Fruit fly (Drosophila melanogaster) whole organism, embryonic: Measurements from ENCODE around the gene CG5445.

Source experiments
- Abd-B ChIP-seq: fragments of 200-800 bp; sonication (Bioruptor generic); optimal IDR thresholded peaks from 2 replicates; lab custom pipeline; 2018; ENCODE audit warnings: missing biosample characterization, mild to moderate bottlenecking, missing genetic modification characterization, moderate library complexity
- CG1024 ChIP-seq: fragments of 200-800 bp; sonication (Bioruptor generic); IDR thresholded peaks from 2 replicates; pipeline ENCODE4 v1.3.6; 2022; ENCODE audit warnings: missing biosample characterization, missing genetic modification characterization
- CG11093 ChIP-seq: fragments of 200-800 bp; sonication (Bioruptor generic); IDR thresholded peaks from 3 replicates; pipeline ENCODE4 v1.3.6; 2022; ENCODE audit warnings: missing biosample characterization, missing genetic modification characterization
- CG11695 ChIP-seq: fragments of 200-800 bp; sonication (Bioruptor generic); IDR thresholded peaks from 3 replicates; pipeline ENCODE4 v1.3.6; 2022; ENCODE audit warnings: missing biosample characterization, missing genetic modification characterization
- CG12299 ChIP-seq: fragments of 200-800 bp; sonication (Bioruptor generic); optimal IDR thresholded peaks from 2 replicates; lab custom pipeline; 2018; ENCODE audit warnings: missing biosample characterization, mild to moderate bottlenecking, missing genetic modification characterization
- CG13123 ChIP-seq: fragments of 200-800 bp; sonication (Bioruptor generic); optimal IDR thresholded peaks from 2 replicates; lab custom pipeline; 2016; ENCODE audit warnings: missing biosample characterization, missing genetic modification characterization
- CG13624 ChIP-seq: fragments of 200-800 bp; sonication (Bioruptor generic); optimal IDR thresholded peaks from 2 replicates; lab custom pipeline; 2016; ENCODE audit warnings: missing biosample characterization, missing genetic modification characterization
- CG1647 ChIP-seq: fragments of 200-800 bp; sonication (Bioruptor generic); optimal IDR thresholded peaks from 3 replicates; lab custom pipeline; 2016; ENCODE audit warnings: missing biosample characterization, missing genetic modification characterization
- CG17802 ChIP-seq: fragments of 200-800 bp; sonication (Bioruptor generic); optimal IDR thresholded peaks from 2 replicates; lab custom pipeline; 2018; ENCODE audit warnings: missing biosample characterization, mild to moderate bottlenecking, missing genetic modification characterization, moderate library complexity
- CG18476 ChIP-seq: fragments of 200-800 bp; sonication (Bioruptor generic); optimal IDR thresholded peaks from 2 replicates; lab custom pipeline; 2016; ENCODE audit warnings: missing biosample characterization, mild to moderate bottlenecking, missing genetic modification characterization
- CG18764 ChIP-seq: fragments of 200-800 bp; sonication (Bioruptor generic); optimal IDR thresholded peaks from 3 replicates; lab custom pipeline; 2016; ENCODE audit warnings: missing biosample characterization, missing genetic modification characterization
- CG2116 ChIP-seq: fragments of 200-800 bp; sonication (Bioruptor generic); optimal IDR thresholded peaks from 3 replicates; lab custom pipeline; 2018; ENCODE audit warnings: missing biosample characterization, mild to moderate bottlenecking, missing genetic modification characterization
- CG31388 ChIP-seq: fragments of 200-800 bp; sonication (Bioruptor generic); optimal IDR thresholded peaks from 2 replicates; lab custom pipeline; 2016; ENCODE audit warnings: missing biosample characterization, missing genetic modification characterization
- CG33557 ChIP-seq: fragments of 200-800 bp; sonication (Bioruptor generic); optimal IDR thresholded peaks from 2 replicates; lab custom pipeline; 2019; ENCODE audit warnings: missing biosample characterization, mild to moderate bottlenecking, missing genetic modification characterization, moderate library complexity
- CG4328 ChIP-seq: fragments of 200-800 bp; sonication (Bioruptor generic); optimal IDR thresholded peaks from 3 replicates; lab custom pipeline; 2017; ENCODE audit warnings: missing biosample characterization, missing genetic modification reagents, missing genetic modification characterization
- CG4707 ChIP-seq: fragments of 200-800 bp; sonication (Bioruptor generic); optimal IDR thresholded peaks from 2 replicates; lab custom pipeline; 2018; ENCODE audit warnings: missing biosample characterization, mild to moderate bottlenecking, missing genetic modification characterization, moderate library complexity
- CG4730 ChIP-seq: fragments of 200-800 bp; sonication (Bioruptor generic); IDR thresholded peaks from 2 replicates; pipeline ENCODE4 v1.3.6; 2022; ENCODE audit warnings: missing biosample characterization, missing genetic modification characterization
- CG7271 ChIP-seq: fragments of 200-800 bp; sonication (Bioruptor generic); optimal IDR thresholded peaks from 2 replicates; lab custom pipeline; 2018; ENCODE audit warnings: missing biosample characterization, mild to moderate bottlenecking, missing genetic modification characterization, moderate library complexity
- CG7357 ChIP-seq: fragments of 200-800 bp; sonication (Bioruptor generic); IDR thresholded peaks from 3 replicates; pipeline ENCODE4 v1.3.6; 2022; ENCODE audit warnings: missing biosample characterization, missing genetic modification characterization
- CG9797 ChIP-seq: fragments of 200-800 bp; sonication (Bioruptor generic); optimal IDR thresholded peaks from 3 replicates; lab custom pipeline; 2018; ENCODE audit warnings: missing biosample characterization, mild to moderate bottlenecking, missing genetic modification characterization
- CG9932 ChIP-seq: fragments of 200-800 bp; sonication (Bioruptor generic); IDR thresholded peaks from 2 replicates; pipeline ENCODE4 v1.3.6; 2022; ENCODE audit warnings: missing biosample characterization, missing genetic modification characterization
- CoRest ChIP-seq: fragments of 200-800 bp; sonication (Bioruptor generic); optimal IDR thresholded peaks from 3 replicates; lab custom pipeline; 2018; ENCODE audit warnings: missing biosample characterization, mild to moderate bottlenecking, missing genetic modification characterization, moderate library complexity
- D19A ChIP-seq: fragments of 200-800 bp; optimal IDR thresholded peaks from 3 replicates; lab custom pipeline; 2019; ENCODE audit warnings: missing biosample characterization, mild to moderate bottlenecking, missing genetic modification characterization, moderate library complexity
- Dbx ChIP-seq: fragments of 200-800 bp; sonication (Bioruptor generic); IDR thresholded peaks from 3 replicates; pipeline ENCODE4 v1.3.6; 2022; ENCODE audit warnings: missing biosample characterization, missing genetic modification characterization
- Drgx ChIP-seq: fragments of 200-800 bp; sonication (Bioruptor generic); IDR thresholded peaks from 2 replicates; pipeline ENCODE4 v1.3.6; 2022; ENCODE audit warnings: missing biosample characterization, missing genetic modification characterization
- Ets97D ChIP-seq: fragments of 200-800 bp; sonication (Bioruptor generic); optimal IDR thresholded peaks from 3 replicates; lab custom pipeline; 2016; ENCODE audit warnings: missing biosample characterization, missing genetic modification characterization
- Hr39 ChIP-seq: fragments of >200 bp; optimal IDR thresholded peaks from 2 replicates; lab custom pipeline; 2017
- Mrtf ChIP-seq: fragments of 200-800 bp; sonication (Bioruptor generic); IDR thresholded peaks from 3 replicates; pipeline ENCODE4 v1.3.6; 2022; ENCODE audit warnings: missing biosample characterization, missing genetic modification characterization
- Trl ChIP-seq, 3 experiments: fragments of >200 bp in 2 of 3; fragments of 200-800 bp in 1 of 3; sonication (Bioruptor generic) in 1 of 3; optimal IDR thresholded peaks; 2 replicates in 1 of 3; 3 replicates in 2 of 3; lab custom pipeline; 2016 to 2017; ENCODE audit warnings: missing biosample characterization in 1 of 3, missing genetic modification characterization in 1 of 3
- ase ChIP-seq: fragments of 200-800 bp; sonication (Bioruptor generic); IDR thresholded peaks from 3 replicates; pipeline ENCODE4 v1.3.6; 2022; ENCODE audit warnings: missing biosample characterization, missing genetic modification characterization
- ash1 ChIP-seq: fragments of 200-800 bp; sonication (Bioruptor generic); optimal IDR thresholded peaks from 2 replicates; lab custom pipeline; 2018; ENCODE audit warnings: missing biosample characterization, mild to moderate bottlenecking, missing genetic modification characterization
- ato ChIP-seq: fragments of 200-800 bp; sonication (Bioruptor generic); IDR thresholded peaks from 2 replicates; pipeline ENCODE4 v1.3.6; 2022; ENCODE audit warnings: missing biosample characterization, missing genetic modification characterization; ENCODE audit not compliant: partially characterized antibody
- bab2 ChIP-seq: fragments of 200-800 bp; sonication (Bioruptor generic); optimal IDR thresholded peaks from 2 replicates; lab custom pipeline; 2016; ENCODE audit warnings: missing biosample characterization, missing genetic modification characterization
- chn ChIP-seq: fragments of 200-800 bp; sonication (Bioruptor generic); optimal IDR thresholded peaks from 2 replicates; lab custom pipeline; 2016; ENCODE audit warnings: missing biosample characterization, missing genetic modification characterization
- dan ChIP-seq: fragments of 200-800 bp; sonication (Bioruptor generic); IDR thresholded peaks from 2 replicates; pipeline ENCODE4 v1.3.6; 2022; ENCODE audit warnings: missing biosample characterization, missing genetic modification characterization
- dpn ChIP-seq, 2 experiments: fragments of 200-800 bp; sonication (Bioruptor generic); optimal IDR thresholded peaks; 3 replicates each; lab custom pipeline; 2016; ENCODE audit warnings: missing biosample characterization in 2 of 2, missing genetic modification characterization in 2 of 2
- emc ChIP-seq: fragments of 200-800 bp; sonication (Bioruptor generic); optimal IDR thresholded peaks from 2 replicates; lab custom pipeline; 2016; ENCODE audit warnings: missing biosample characterization, missing genetic modification characterization
- eve ChIP-seq, 2 experiments: fragments of >200 bp; optimal IDR thresholded peaks; 2 replicates each; lab custom pipeline; 2017; ENCODE audit warnings: missing biosample characterization in 2 of 2, missing genetic modification characterization in 2 of 2
- ewg ChIP-seq: fragments of 200-800 bp; sonication (Bioruptor generic); optimal IDR thresholded peaks from 3 replicates; lab custom pipeline; 2017; ENCODE audit warnings: mild to moderate bottlenecking, missing biosample characterization, missing genetic modification reagents, missing genetic modification characterization
- gem ChIP-seq: fragments of 200-800 bp; sonication (Bioruptor generic); optimal IDR thresholded peaks from 2 replicates; lab custom pipeline; 2019; ENCODE audit warnings: missing biosample characterization, mild to moderate bottlenecking, missing genetic modification characterization, moderate library complexity
- grn ChIP-seq: fragments of 200-800 bp; sonication (Bioruptor generic); optimal IDR thresholded peaks from 3 replicates; lab custom pipeline; 2017; ENCODE audit warnings: missing biosample characterization, missing genetic modification characterization
- hb ChIP-seq: fragments of 200-800 bp; sonication (Bioruptor generic); IDR thresholded peaks from 3 replicates; pipeline ENCODE4 v1.3.6; 2022; ENCODE audit warnings: missing biosample characterization, missing genetic modification characterization; ENCODE audit not compliant: partially characterized antibody
- mld ChIP-seq: fragments of 200-800 bp; sonication (Bioruptor generic); IDR thresholded peaks from 3 replicates; pipeline ENCODE4 v1.3.6; 2022; ENCODE audit warnings: missing biosample characterization, missing genetic modification characterization; ENCODE audit not compliant: partially characterized antibody
- nmo ChIP-seq: fragments of 200-800 bp; sonication (Bioruptor generic); optimal IDR thresholded peaks from 2 replicates; lab custom pipeline; 2018; ENCODE audit warnings: missing biosample characterization, mild to moderate bottlenecking, missing genetic modification characterization, moderate library complexity
- ranshi ChIP-seq: fragments of 200-800 bp; sonication (Bioruptor generic); IDR thresholded peaks from 2 replicates; pipeline ENCODE4 v1.3.6; 2022; ENCODE audit warnings: missing biosample characterization, missing genetic modification characterization
- sisA ChIP-seq: fragments of 200-800 bp; sonication (Bioruptor generic); IDR thresholded peaks from 2 replicates; pipeline ENCODE4 v1.3.6; 2022; ENCODE audit warnings: missing biosample characterization, missing genetic modification characterization
- so ChIP-seq: fragments of 200-800 bp; sonication (Bioruptor generic); IDR thresholded peaks from 3 replicates; pipeline ENCODE4 v1.3.6; 2022; ENCODE audit warnings: missing biosample characterization, missing genetic modification characterization
- unc-4 ChIP-seq: fragments of 200-800 bp; sonication (Bioruptor generic); IDR thresholded peaks from 2 replicates; pipeline ENCODE4 v1.3.6; 2022; ENCODE audit warnings: missing biosample characterization, missing genetic modification characterization; ENCODE audit not compliant: partially characterized antibody
- usp ChIP-seq: fragments of >200 bp; optimal IDR thresholded peaks from 2 replicates; lab custom pipeline; 2017; ENCODE audit warnings: missing biosample characterization, missing genetic modification characterization
- wek ChIP-seq: fragments of 200-800 bp; sonication (Bioruptor generic); optimal IDR thresholded peaks from 3 replicates; lab custom pipeline; 2018; ENCODE audit warnings: missing biosample characterization, mild to moderate bottlenecking, missing genetic modification characterization, moderate library complexity
- yki ChIP-seq: fragments of >200 bp; optimal IDR thresholded peaks from 3 replicates; lab custom pipeline; 2018

The CG5445 gene

dm6 chrX:17300609-17301208 is 18.4 kb downstream of the CG5445 start (continued):
- TF ChIP-seq CG2116 (GFP tag; lab: Kevin White, UChicago) (no peak), wek (GFP tag; lab: Kevin White, UChicago) (no peak), hb (GFP tag; lab: Robert Waterston, UW) (no peak), unc-4 (GFP tag; lab: Robert Waterston, UW) (no peak), ase (GFP tag; lab: Robert Waterston, UW) (no peak), Trl (optimal IDR thresholded peaks at IDR 0.05; lab: Kevin White, UChicago) (peak in 1 of 2 experiments; percentile 20), Trl (GFP tag; optimal IDR thresholded peaks at IDR 0.05; lab: Kevin White, UChicago) (peak; percentile 51), ranshi (peak; percentile 29; the same call in 1 of the 2 replicates), CG1647 (GFP tag; lab: Kevin White, UChicago) (no peak), Ets97D (GFP tag; lab: Kevin White, UChicago) (no peak), CG12299 (tag; lab: Kevin White, UChicago) (no peak), ash1 (no peak), CG13123 (GFP tag; lab: Kevin White, UChicago) (no peak), CG1024 (no peak), dan (GFP tag; lab: Robert Waterston, UW) (no peak), ewg (peak; percentile 58), CoRest (peak; percentile 66), CG9932 (GFP tag; lab: Robert Waterston, UW) (no peak), usp (GFP tag; lab: Kevin White, UChicago) (no peak), Drgx (GFP tag; lab: Robert Waterston, UW) (peak; percentile 68), so (peak; percentile 57; the same call in 1 of the 3 replicates), CG4707 (GFP tag; lab: Kevin White, UChicago) (no peak), CG4328 (GFP tag; lab: Kevin White, UChicago) (peak; percentile 2), CG11093 (GFP tag; lab: Robert Waterston, UW) (peak; percentile 57; the same call in 2 of the 3 replicates), D19A (tag; lab: Kevin White, UChicago) (peak; percentile 69), CG17802 (tag; lab: Kevin White, UChicago) (no peak), dpn (GFP tag; optimal IDR thresholded peaks at IDR 0.05; lab: Kevin White, UChicago) (peak; percentile 11 to 52), grn (GFP tag; lab: Kevin White, UChicago) (peak; percentile 36), mld (GFP tag; lab: Robert Waterston, UW) (no peak), ato (GFP tag; lab: Robert Waterston, UW) (no peak), Abd-B (GFP tag; lab: Kevin White, UChicago) (peak; percentile 24), CG11695 (GFP tag; lab: Robert Waterston, UW) (peak; percentile 58; the same call in 1 of the 3 replicates), Dbx (GFP tag; lab: Robert Waterston, UW) (no peak), CG31388 (GFP tag; lab: Kevin White, UChicago) (no peak), Hr39 (lab: Kevin White, UChicago) (no peak), CG13624 (GFP tag; lab: Kevin White, UChicago) (no peak), CG4730 (no peak), gem (tag; lab: Kevin White, UChicago) (peak; percentile 69), emc (GFP tag; lab: Kevin White, UChicago) (no peak), sisA (GFP tag; lab: Robert Waterston, UW) (peak; percentile 69), nmo (GFP tag; lab: Kevin White, UChicago) (peak; percentile 85), Mrtf (0 out of 3 replicates have a peak, but pooled peaks have one; percentile 21), CG18476 (no peak), CG9797 (GFP tag; lab: Kevin White, UChicago) (no peak), CG7357 (GFP tag; lab: Robert Waterston, UW) (peak; percentile 24; the same call in 1 of the 3 replicates), CG7271 (tag; lab: Kevin White, UChicago) (no peak), yki (lab: Kevin White, UChicago) (no peak), eve (GFP tag; optimal IDR thresholded peaks at IDR 0.05; lab: Kevin White, UChicago) (peak in 1 of 2 experiments; percentile 84), CG18764 (GFP tag; lab: Kevin White, UChicago) (peak; percentile 23), bab2 (GFP tag; lab: Kevin White, UChicago) (peak; percentile 53), CG33557 (peak; percentile 40), chn (GFP tag; lab: Kevin White, UChicago) (peak; percentile 39)
